Worm (Caenorhabditis elegans): ENCODE data around the gene Y22D7AR.14.

ce11 chrIII:1680996-1681395 is 8.8 kb downstream of the Y22D7AR.14 start:
- TF ChIP-seq med-1 (GFP tag; optimal IDR thresholded peaks at IDR 0.05; ENCODE audit: insufficient read depth): no peak
- TF ChIP-seq klf-2 (GFP tag; conservative IDR thresholded peaks at IDR 0.05): no peak
- TF ChIP-seq ztf-23 (GFP tag; IDR thresholded peaks at IDR 0.05): no peak
